Worm (Caenorhabditis elegans): ENCODE measurements around the gene sqt-3.

- TF ChIP-seq ama-1 (optimal IDR thresholded peaks at IDR 0.05) (no peak), ama-1 (GFP tag; optimal IDR thresholded peaks at IDR 0.05) (no peak), C17E4.6 (GFP tag; IDR thresholded peaks at IDR 0.05) (no peak), bed-2 (GFP tag; IDR thresholded peaks at IDR 0.05) (no peak), sptf-2 (GFP tag; optimal IDR thresholded peaks at IDR 0.05) (no peak)
Measured at ce11 chrV:12386154-12386553, 33.6 kb downstream of the sqt-3 start, which contains the start of gene K01D12.15.
